Fruit fly (Drosophila melanogaster) Kc167 (cell line): ENCODE measurements around the gene nsl1.

Experiments used
- h ChIP-seq: fragments of >200 bp; optimal IDR thresholded peaks from 3 replicates; lab custom pipeline; 2018; ENCODE audit warnings: missing external identifiers
- insv ChIP-seq: fragments of >200 bp; optimal IDR thresholded peaks from 3 replicates; lab custom pipeline; 2018; ENCODE audit warnings: missing external identifiers
- psq ChIP-seq: fragments of >200 bp; optimal IDR thresholded peaks from 2 replicates; lab custom pipeline; 2017; ENCODE audit warnings: missing external identifiers

DNA sequence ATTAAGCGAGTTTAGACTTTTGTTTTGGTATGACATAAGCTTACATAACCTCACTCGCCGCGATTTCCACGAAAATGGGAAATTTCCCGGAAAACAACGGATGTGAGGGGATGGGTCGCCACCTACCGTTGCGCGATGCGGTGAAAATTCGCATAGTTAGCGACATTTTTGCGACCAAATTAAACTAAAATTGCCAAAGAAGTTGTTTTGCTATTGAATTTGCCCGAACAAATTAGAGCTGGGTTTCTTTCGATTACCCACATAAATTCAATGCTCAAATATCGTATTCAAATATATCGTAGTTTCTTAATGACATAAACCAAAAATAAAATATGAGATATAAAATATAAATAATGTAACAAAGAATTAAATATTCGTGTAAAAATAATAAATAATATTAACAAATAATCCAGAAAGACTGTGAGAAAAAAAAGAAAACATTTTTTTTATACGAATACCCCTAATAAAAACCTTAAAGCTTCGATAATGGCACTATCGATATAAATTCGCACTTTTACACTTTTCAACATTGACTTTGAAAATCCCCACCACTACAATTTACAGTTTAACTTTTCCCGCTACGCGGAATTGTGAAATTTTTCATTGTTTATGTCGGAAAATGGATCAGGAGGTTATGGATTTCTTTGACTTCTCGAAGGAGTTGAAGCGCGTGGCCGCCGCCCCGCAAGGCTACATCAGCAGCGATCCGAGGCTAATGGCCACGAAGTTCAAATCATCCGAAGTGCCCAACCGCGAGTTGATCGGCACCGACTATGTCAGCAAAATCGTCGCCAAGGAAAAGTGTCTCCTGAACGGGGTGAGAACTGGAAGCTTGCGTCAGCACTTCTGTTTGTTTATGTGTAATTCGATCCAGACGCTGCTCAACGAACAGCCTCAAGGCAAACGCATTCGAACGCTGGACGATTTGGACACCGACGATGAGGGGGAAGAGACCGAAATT is 43.6 kb downstream of the nsl1 start, which contains the start of the genes ND-23 and spn-E:
- TF ChIP-seq h (lab: Kevin White, UChicago) = no peak
- TF ChIP-seq insv (lab: Kevin White, UChicago) = no peak
- TF ChIP-seq psq (lab: Kevin White, UChicago) = no peak
